In the genomic region with DNA sequence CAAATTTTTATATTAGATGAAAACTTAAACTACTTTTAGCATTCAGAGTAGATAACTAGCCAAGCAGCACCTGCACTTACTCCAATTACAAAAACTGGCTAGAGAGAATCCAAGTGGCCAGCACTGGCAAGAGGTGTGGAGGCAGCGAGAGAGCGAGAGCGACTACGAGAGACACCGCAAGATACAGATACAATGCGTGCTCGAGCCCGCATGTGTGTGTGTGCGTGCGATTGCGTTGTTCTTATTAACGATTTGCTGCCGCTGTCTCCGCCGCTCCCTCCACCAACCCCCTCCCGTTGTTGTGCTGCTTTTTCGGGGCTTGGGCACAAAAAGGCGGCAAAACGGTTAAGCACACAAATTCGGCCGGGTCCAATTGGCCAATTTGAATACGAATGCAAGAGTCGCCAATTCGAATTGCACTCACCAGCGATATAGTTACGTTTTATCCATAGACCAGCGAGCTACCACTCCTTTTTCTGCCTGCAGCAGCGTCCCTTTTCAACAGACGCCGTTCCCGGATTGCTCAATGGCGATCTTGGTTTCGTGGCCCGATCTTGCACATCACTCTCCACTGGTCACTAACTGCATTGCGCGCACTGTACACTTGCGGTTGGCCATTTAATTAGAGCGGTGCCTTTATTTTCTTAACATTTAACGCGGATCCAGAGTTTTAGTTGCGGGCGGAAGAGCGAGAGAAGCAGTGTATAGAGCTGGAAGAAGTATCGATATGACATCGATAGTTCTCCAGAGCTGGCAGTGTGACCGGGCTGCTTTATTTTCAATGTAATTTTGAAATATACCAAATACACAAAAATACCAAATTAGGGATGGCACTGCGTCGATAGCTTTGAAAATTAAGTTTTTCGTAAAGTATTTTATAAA, we compare ENCODE assay signal across 2 fruit fly cellular contexts.
TF ChIP-seq lines count a peak whose summit lies in the region.

Gene crol, minus strand, starts transcription at position 737 of the 882 bp plus-strand sequence.

TF ChIP-seq in whole organism, embryonic, 481 proteins besides CTCF, POLR2A, EP300 and RAD21 (continued from another document and continues in another):
- TF ChIP-seq CG16813 (GFP tag; IDR thresholded peaks at IDR 0.05; lab: Robert Waterston, UW; ENCODE audit: partially characterized antibody) (peak; percentile 86), ara (GFP tag; IDR thresholded peaks at IDR 0.05; lab: Robert Waterston, UW) (no peak), zfh1 (GFP tag; IDR thresholded peaks at IDR 0.05; lab: Robert Waterston, UW) (0 out of 3 replicates have a peak, but pooled peaks have one; percentile 10), Doc2 (GFP tag; IDR thresholded peaks at IDR 0.05; lab: Robert Waterston, UW) (no peak), CG30431 (GFP tag; optimal IDR thresholded peaks at IDR 0.05; lab: Kevin White, UChicago) (no peak), CG6791 (GFP tag; IDR thresholded peaks at IDR 0.05; lab: Robert Waterston, UW; ENCODE audit: partially characterized antibody) (peak; percentile 89), pho (GFP tag; optimal IDR thresholded peaks at IDR 0.05; lab: Kevin White, UChicago) (no peak), CG10654 (GFP tag; optimal IDR thresholded peaks at IDR 0.05; lab: Kevin White, UChicago) (no peak), dmrt11E (tag; optimal IDR thresholded peaks at IDR 0.05; lab: Kevin White, UChicago) (no peak), Atf-2 (GFP tag; optimal IDR thresholded peaks at IDR 0.05; lab: Kevin White, UChicago) (no peak), Sox100B (GFP tag; optimal IDR thresholded peaks at IDR 0.05; lab: Kevin White, UChicago) (no peak), nom (GFP tag; optimal IDR thresholded peaks at IDR 0.05; lab: Kevin White, UChicago) (peak; percentile 66), Aef1 (GFP tag; IDR thresholded peaks at IDR 0.05; lab: Robert Waterston, UW) (no peak), hbn (GFP tag; IDR thresholded peaks at IDR 0.05; lab: Robert Waterston, UW; ENCODE audit: partially characterized antibody) (peak; percentile 84), tx (GFP tag; optimal IDR thresholded peaks at IDR 0.05; lab: Kevin White, UChicago) (no peak), stc (GFP tag; IDR thresholded peaks at IDR 0.05; lab: Robert Waterston, UW) (no peak), CG17912 (GFP tag; optimal IDR thresholded peaks at IDR 0.05; lab: Kevin White, UChicago) (no peak), CG1233 (GFP tag; optimal IDR thresholded peaks at IDR 0.05; lab: Kevin White, UChicago) (no peak), ATbp (GFP tag; optimal IDR thresholded peaks at IDR 0.05; lab: Kevin White, UChicago) (no peak), CG17385 (GFP tag; optimal IDR thresholded peaks at IDR 0.05; lab: Kevin White, UChicago) (no peak), Vsx1 (GFP tag; optimal IDR thresholded peaks at IDR 0.05; lab: Kevin White, UChicago) (no peak), peb (GFP tag; IDR thresholded peaks at IDR 0.05; lab: Robert Waterston, UW) (no peak), dmrt99B (tag; optimal IDR thresholded peaks at IDR 0.05; lab: Kevin White, UChicago) (peak; percentile 6), CG11696 (GFP tag; IDR thresholded peaks at IDR 0.05; lab: Robert Waterston, UW) (no peak), corto (GFP tag; optimal IDR thresholded peaks at IDR 0.05; lab: Kevin White, UChicago) (no peak), fru (optimal IDR thresholded peaks at IDR 0.05; lab: Kevin White, UChicago) (no peak), Kr (GFP tag; optimal IDR thresholded peaks at IDR 0.05; lab: Kevin White, UChicago) (no peak), CG7745 (tag; optimal IDR thresholded peaks at IDR 0.05; lab: Kevin White, UChicago) (no peak), Hand (GFP tag; optimal IDR thresholded peaks at IDR 0.05; lab: Kevin White, UChicago) (no peak), Deaf1 (tag; optimal IDR thresholded peaks at IDR 0.05; lab: Kevin White, UChicago) (peak; percentile 93), CG8290 (GFP tag; optimal IDR thresholded peaks at IDR 0.05; lab: Kevin White, UChicago) (no peak), CG8290 (tag; optimal IDR thresholded peaks at IDR 0.05; lab: Kevin White, UChicago) (peak in 1 of 2 experiments; percentile 64), CG14014 (GFP tag; IDR thresholded peaks at IDR 0.05; lab: Robert Waterston, UW) (no peak), CG3065 (GFP tag; optimal IDR thresholded peaks at IDR 0.05; lab: Kevin White, UChicago) (no peak), CG4854 (GFP tag; optimal IDR thresholded peaks at IDR 0.05; lab: Kevin White, UChicago) (no peak), CG10565 (GFP tag; optimal IDR thresholded peaks at IDR 0.05; lab: Kevin White, UChicago) (no peak), CG16815 (GFP tag; optimal IDR thresholded peaks at IDR 0.05; lab: Kevin White, UChicago) (no peak), Mad (GFP tag; optimal IDR thresholded peaks at IDR 0.05; lab: Kevin White, UChicago) (no peak), CG32767 (GFP tag; IDR thresholded peaks at IDR 0.05; lab: Robert Waterston, UW) (no peak), zen (tag; optimal IDR thresholded peaks at IDR 0.05; lab: Kevin White, UChicago) (no peak), CG4707 (GFP tag; optimal IDR thresholded peaks at IDR 0.05; lab: Kevin White, UChicago) (no peak), CG8478 (optimal IDR thresholded peaks at IDR 0.05; lab: Kevin White, UChicago) (no peak), lov (optimal IDR thresholded peaks at IDR 0.05; lab: Kevin White, UChicago) (no peak), lov (GFP tag; IDR thresholded peaks at IDR 0.05; lab: Robert Waterston, UW) (no peak), CG15601 (tag; optimal IDR thresholded peaks at IDR 0.05; lab: Kevin White, UChicago) (peak; percentile 32), CG6683 (GFP tag; optimal IDR thresholded peaks at IDR 0.05; lab: Kevin White, UChicago) (no peak), odd (GFP tag; optimal IDR thresholded peaks at IDR 0.05; lab: Kevin White, UChicago) (no peak), twi (tag; optimal IDR thresholded peaks at IDR 0.05; lab: Kevin White, UChicago) (no peak), ken (GFP tag; IDR thresholded peaks at IDR 0.05; lab: Robert Waterston, UW) (no peak), al (GFP tag; IDR thresholded peaks at IDR 0.05; lab: Robert Waterston, UW) (no peak), Ptx1 (GFP tag; IDR thresholded peaks at IDR 0.05; lab: Robert Waterston, UW) (no peak), CG2875 (GFP tag; optimal IDR thresholded peaks at IDR 0.05; lab: Kevin White, UChicago) (no peak), CG3995 (GFP tag; optimal IDR thresholded peaks at IDR 0.05; lab: Kevin White, UChicago) (no peak), Lhr (GFP tag; optimal IDR thresholded peaks at IDR 0.05; lab: Kevin White, UChicago) (peak; percentile 83), CG15011 (GFP tag; optimal IDR thresholded peaks at IDR 0.05; lab: Kevin White, UChicago) (no peak), repo (GFP tag; optimal IDR thresholded peaks at IDR 0.05; lab: Kevin White, UChicago) (no peak), wdn (GFP tag; IDR thresholded peaks at IDR 0.05; lab: Robert Waterston, UW) (no peak), CG2129 (GFP tag; IDR thresholded peaks at IDR 0.05; lab: Robert Waterston, UW; ENCODE audit: partially characterized antibody) (peak; percentile 61), CG13624 (GFP tag; optimal IDR thresholded peaks at IDR 0.05; lab: Kevin White, UChicago) (no peak), CG7839 (tag; optimal IDR thresholded peaks at IDR 0.05; lab: Kevin White, UChicago) (peak; percentile 29), kni (GFP tag; optimal IDR thresholded peaks at IDR 0.05; lab: Kevin White, UChicago) (peak; percentile 93), CG2120 (GFP tag; optimal IDR thresholded peaks at IDR 0.05; lab: Kevin White, UChicago) (peak; percentile 40), E2f2 (GFP tag; IDR thresholded peaks at IDR 0.05; lab: Robert Waterston, UW) (peak; percentile 49; the same call in 1 of the 2 replicates)

TF ChIP-seq in whole organism, prepupa, 60 proteins besides CTCF, POLR2A, EP300 and RAD21 (continued from another document):
- no peak for TF ChIP-seq Ets21C (GFP tag; optimal IDR thresholded peaks at IDR 0.05; lab: Kevin White, UChicago)
- no peak for TF ChIP-seq acj6 (GFP tag; optimal IDR thresholded peaks at IDR 0.05; lab: Kevin White, UChicago)
- no peak for TF ChIP-seq Hr39 (GFP tag; optimal IDR thresholded peaks at IDR 0.05; lab: Kevin White, UChicago)
- TF ChIP-seq Hr38 (GFP tag; optimal IDR thresholded peaks at IDR 0.05; lab: Kevin White, UChicago), result no peak
- TF ChIP-seq CG6163 (GFP tag; IDR thresholded peaks at IDR 0.05; lab: Robert Waterston, UW), result peak; percentile 58; the same call in 2 of the 3 replicates
- peak; percentile 8 for TF ChIP-seq Sox14 (GFP tag; optimal IDR thresholded peaks at IDR 0.05; lab: Kevin White, UChicago)
- peak; percentile 42 for TF ChIP-seq CG1621 (tag; optimal IDR thresholded peaks at IDR 0.05; lab: Kevin White, UChicago)
- no peak for TF ChIP-seq lz (GFP tag; optimal IDR thresholded peaks at IDR 0.05; lab: Kevin White, UChicago)
- no peak for TF ChIP-seq Eip75B (GFP tag; optimal IDR thresholded peaks at IDR 0.05; lab: Kevin White, UChicago)
- TF ChIP-seq vri (GFP tag; optimal IDR thresholded peaks at IDR 0.05; lab: Kevin White, UChicago), result peak; percentile 71
- no peak for TF ChIP-seq Blimp-1 (GFP tag; optimal IDR thresholded peaks at IDR 0.05; lab: Kevin White, UChicago)
- TF ChIP-seq Eip93F (GFP tag; optimal IDR thresholded peaks at IDR 0.05; lab: Kevin White, UChicago), result peak; percentile 19
